Fruit fly (Drosophila melanogaster) whole organism, embryonic: Measurements from ENCODE around the gene CG10943.

Experiments
- Ada2b ChIP-seq: fragments of 200-800 bp; sonication (Bioruptor generic); IDR thresholded peaks from 2 replicates; pipeline ENCODE4 v1.3.6; 2022; ENCODE audit warnings: missing biosample characterization, missing genetic modification characterization
- Bdp1 ChIP-seq: fragments of 200-800 bp; sonication (Bioruptor generic); optimal IDR thresholded peaks from 3 replicates; lab custom pipeline; 2016; ENCODE audit warnings: missing biosample characterization, missing genetic modification characterization
- CG11085 ChIP-seq: fragments of 200-800 bp; sonication (Bioruptor generic); IDR thresholded peaks from 2 replicates; pipeline ENCODE4 v1.3.6; 2022; ENCODE audit warnings: missing biosample characterization, missing genetic modification characterization
- CG11398 ChIP-seq: fragments of 200-800 bp; sonication (Bioruptor generic); optimal IDR thresholded peaks from 2 replicates; lab custom pipeline; 2016; ENCODE audit warnings: missing biosample characterization, missing genetic modification characterization
- CG11504 ChIP-seq: fragments of 200-800 bp; sonication (Bioruptor generic); optimal IDR thresholded peaks from 3 replicates; lab custom pipeline; 2019; ENCODE audit warnings: missing biosample characterization, mild to moderate bottlenecking, missing genetic modification characterization, moderate library complexity
- CG1233 ChIP-seq: fragments of 200-800 bp; sonication (Bioruptor generic); optimal IDR thresholded peaks from 4 replicates; lab custom pipeline; 2018; ENCODE audit warnings: missing biosample characterization, mild to moderate bottlenecking, missing genetic modification characterization
- CG16779 ChIP-seq: fragments of 200-800 bp; sonication (Bioruptor generic); IDR thresholded peaks from 2 replicates; pipeline ENCODE4 v1.3.6; 2022; ENCODE audit warnings: missing biosample characterization, missing genetic modification characterization
- CG16813 ChIP-seq: fragments of 200-800 bp; sonication (Bioruptor generic); IDR thresholded peaks from 3 replicates; pipeline ENCODE4 v1.3.6; 2022; ENCODE audit warnings: missing biosample characterization, missing genetic modification characterization; ENCODE audit not compliant: partially characterized antibody
- CG17568 ChIP-seq: fragments of 200-800 bp; sonication (Bioruptor generic); optimal IDR thresholded peaks from 2 replicates; lab custom pipeline; 2018; ENCODE audit warnings: missing biosample characterization, mild to moderate bottlenecking, missing genetic modification characterization, moderate library complexity
- CG17912 ChIP-seq: fragments of 200-800 bp; sonication (Bioruptor generic); optimal IDR thresholded peaks from 2 replicates; lab custom pipeline; 2018; ENCODE audit warnings: missing biosample characterization, mild to moderate bottlenecking, missing genetic modification characterization
- CG2116 ChIP-seq: fragments of 200-800 bp; sonication (Bioruptor generic); optimal IDR thresholded peaks from 3 replicates; lab custom pipeline; 2018; ENCODE audit warnings: missing biosample characterization, mild to moderate bottlenecking, missing genetic modification characterization
- CG2875 ChIP-seq: fragments of 200-800 bp; sonication (Bioruptor generic); optimal IDR thresholded peaks from 2 replicates; lab custom pipeline; 2017; ENCODE audit warnings: missing biosample characterization, mild to moderate bottlenecking, missing genetic modification characterization, missing genetic modification reagents
- CG30403 ChIP-seq: fragments of 200-800 bp; sonication (Bioruptor generic); optimal IDR thresholded peaks from 3 replicates; lab custom pipeline; 2016; ENCODE audit warnings: missing biosample characterization, missing genetic modification characterization
- CG3407 ChIP-seq: fragments of 200-800 bp; sonication (Bioruptor generic); optimal IDR thresholded peaks from 2 replicates; lab custom pipeline; 2018; ENCODE audit warnings: missing biosample characterization, mild to moderate bottlenecking, missing genetic modification characterization
- CG4404 ChIP-seq: fragments of 200-800 bp; sonication (Bioruptor generic); IDR thresholded peaks from 2 replicates; pipeline ENCODE4 v1.3.6; 2022; ENCODE audit warnings: missing biosample characterization, missing genetic modification characterization
- CG7271 ChIP-seq: fragments of 200-800 bp; sonication (Bioruptor generic); optimal IDR thresholded peaks from 2 replicates; lab custom pipeline; 2018; ENCODE audit warnings: missing biosample characterization, mild to moderate bottlenecking, missing genetic modification characterization, moderate library complexity
- CTCF ChIP-seq: fragments of 200-800 bp; sonication (Bioruptor generic); optimal IDR thresholded peaks from 2 replicates; lab custom pipeline; 2017; ENCODE audit warnings: missing biosample characterization, mild to moderate bottlenecking, missing genetic modification characterization, moderate library complexity
- Elba2 ChIP-seq: fragments of 200-800 bp; sonication (Bioruptor generic); optimal IDR thresholded peaks from 3 replicates; lab custom pipeline; 2016; ENCODE audit warnings: missing biosample characterization, missing genetic modification characterization
- Lhr ChIP-seq: fragments of 200-800 bp; sonication (Bioruptor generic); optimal IDR thresholded peaks from 3 replicates; lab custom pipeline; 2017; ENCODE audit warnings: mild to moderate bottlenecking, missing biosample characterization, missing genetic modification reagents, missing genetic modification characterization
- MBD-R2 ChIP-seq: fragments of 200-800 bp; sonication (Bioruptor generic); IDR thresholded peaks from 2 replicates; pipeline ENCODE4 v1.3.6; 2022; ENCODE audit warnings: missing biosample characterization, missing genetic modification characterization
- NC2β ChIP-seq: fragments of 200-800 bp; sonication (Bioruptor generic); optimal IDR thresholded peaks from 2 replicates; lab custom pipeline; 2016; ENCODE audit warnings: missing biosample characterization, missing genetic modification characterization
- Opbp ChIP-seq: fragments of 200-800 bp; sonication (Bioruptor generic); IDR thresholded peaks from 3 replicates; pipeline ENCODE4 v1.3.6; 2022; ENCODE audit warnings: missing biosample characterization, missing genetic modification characterization; ENCODE audit not compliant: partially characterized antibody
- Poxn ChIP-seq: fragments of 200-800 bp; sonication (Bioruptor generic); IDR thresholded peaks from 2 replicates; pipeline ENCODE4 v1.3.6; 2022; ENCODE audit warnings: missing biosample characterization, missing genetic modification characterization
- Rfx ChIP-seq: fragments of 200-800 bp; sonication (Bioruptor generic); IDR thresholded peaks from 2 replicates; pipeline ENCODE4 v1.3.6; 2022; ENCODE audit warnings: missing biosample characterization, missing genetic modification characterization
- Scr ChIP-seq: fragments of 200-800 bp; sonication (Bioruptor generic); IDR thresholded peaks from 2 replicates; pipeline ENCODE4 v1.3.6; 2022; ENCODE audit warnings: missing biosample characterization, missing genetic modification characterization; ENCODE audit not compliant: partially characterized antibody
- Ssrp ChIP-seq: fragments of 200-800 bp; sonication (Bioruptor generic); optimal IDR thresholded peaks from 2 replicates; lab custom pipeline; 2018; ENCODE audit warnings: missing biosample characterization, mild to moderate bottlenecking, missing genetic modification characterization, moderate library complexity
- Taf1 ChIP-seq: fragments of 200-800 bp; sonication (Bioruptor generic); IDR thresholded peaks from 2 replicates; pipeline ENCODE4 v1.3.6; 2022; ENCODE audit warnings: missing biosample characterization, missing genetic modification characterization
- abd-A ChIP-seq: fragments of 200-800 bp; sonication (Bioruptor generic); optimal IDR thresholded peaks from 3 replicates; lab custom pipeline; 2019; ENCODE audit warnings: missing biosample characterization, mild to moderate bottlenecking, missing genetic modification characterization, moderate library complexity
- amos ChIP-seq: fragments of 200-800 bp; sonication (Bioruptor generic); IDR thresholded peaks from 2 replicates; pipeline ENCODE4 v1.3.6; 2022; ENCODE audit warnings: missing biosample characterization, missing genetic modification characterization; ENCODE audit not compliant: partially characterized antibody
- ato ChIP-seq: fragments of 200-800 bp; sonication (Bioruptor generic); IDR thresholded peaks from 2 replicates; pipeline ENCODE4 v1.3.6; 2022; ENCODE audit warnings: missing biosample characterization, missing genetic modification characterization; ENCODE audit not compliant: partially characterized antibody
- bigmax ChIP-seq: fragments of 200-800 bp; sonication (Bioruptor generic); optimal IDR thresholded peaks from 2 replicates; lab custom pipeline; 2018; ENCODE audit warnings: missing biosample characterization, mild to moderate bottlenecking, missing genetic modification characterization
- btn ChIP-seq: fragments of 200-800 bp; sonication (Bioruptor generic); optimal IDR thresholded peaks from 2 replicates; lab custom pipeline; 2016; ENCODE audit warnings: missing biosample characterization, missing genetic modification characterization
- cato ChIP-seq: fragments of 200-800 bp; sonication (Bioruptor generic); optimal IDR thresholded peaks from 2 replicates; lab custom pipeline; 2016; ENCODE audit warnings: missing biosample characterization, missing genetic modification characterization, borderline replicate concordance
- crp ChIP-seq, 2 experiments: fragments of 200-800 bp; sonication (Bioruptor generic); optimal IDR thresholded peaks; 2 replicates in 1 of 2; 3 replicates in 1 of 2; lab custom pipeline; 2017; ENCODE audit warnings: missing biosample characterization in 2 of 2, missing genetic modification characterization in 2 of 2, mild to moderate bottlenecking in 1 of 2, moderate library complexity in 1 of 2
- cwo ChIP-seq: fragments of 200-800 bp; sonication (Bioruptor generic); optimal IDR thresholded peaks from 3 replicates; lab custom pipeline; 2017; ENCODE audit warnings: missing biosample characterization, missing genetic modification characterization, mild to moderate bottlenecking, moderate library complexity, missing genetic modification reagents
- disco-r ChIP-seq: fragments of 200-800 bp; sonication (Bioruptor generic); optimal IDR thresholded peaks from 2 replicates; lab custom pipeline; 2016; ENCODE audit warnings: missing biosample characterization, missing genetic modification characterization
- emc ChIP-seq: fragments of 200-800 bp; sonication (Bioruptor generic); optimal IDR thresholded peaks from 2 replicates; lab custom pipeline; 2016; ENCODE audit warnings: missing biosample characterization, missing genetic modification characterization
- ems ChIP-seq: fragments of 200-800 bp; sonication (Bioruptor generic); optimal IDR thresholded peaks from 3 replicates; lab custom pipeline; 2016; ENCODE audit warnings: missing biosample characterization, missing genetic modification characterization
- esg ChIP-seq: fragments of 200-800 bp; sonication (Bioruptor generic); conservative IDR thresholded peaks from 2 replicates; pipeline ENCODE4 v1.3.6; 2022; ENCODE audit warnings: missing biosample characterization, missing genetic modification characterization
- fd64A ChIP-seq: fragments of 200-800 bp; sonication (Bioruptor generic); optimal IDR thresholded peaks from 3 replicates; lab custom pipeline; 2018; ENCODE audit warnings: missing biosample characterization, mild to moderate bottlenecking, missing genetic modification characterization
- fu2 ChIP-seq: fragments of 200-800 bp; sonication (Bioruptor generic); optimal IDR thresholded peaks from 2 replicates; lab custom pipeline; 2016; ENCODE audit warnings: missing biosample characterization, missing genetic modification characterization
- her ChIP-seq: fragments of 200-800 bp; sonication (Bioruptor generic); optimal IDR thresholded peaks from 2 replicates; lab custom pipeline; 2016; ENCODE audit warnings: missing biosample characterization, missing genetic modification characterization
- jigr1 ChIP-seq: fragments of 200-800 bp; sonication (Bioruptor generic); IDR thresholded peaks from 3 replicates; pipeline ENCODE4 v1.3.6; 2022; ENCODE audit warnings: missing biosample characterization, missing genetic modification characterization
- nerfin-1 ChIP-seq: fragments of 200-800 bp; sonication (Bioruptor generic); optimal IDR thresholded peaks from 3 replicates; lab custom pipeline; 2019; ENCODE audit warnings: missing biosample characterization, mild to moderate bottlenecking, missing genetic modification characterization, moderate library complexity
- sd ChIP-seq: fragments of 200-800 bp; sonication (Bioruptor generic); optimal IDR thresholded peaks from 3 replicates; lab custom pipeline; 2018; ENCODE audit warnings: missing biosample characterization, mild to moderate bottlenecking, missing genetic modification characterization, moderate library complexity
- sens ChIP-seq: fragments of 200-800 bp; sonication (Bioruptor generic); peaks from one replicate; lab custom pipeline; 2016; ENCODE audit warnings: missing biosample characterization, missing genetic modification characterization
- slbo ChIP-seq: fragments of 200-800 bp; sonication (Bioruptor generic); IDR thresholded peaks from 2 replicates; pipeline ENCODE4 v1.3.6; 2022; ENCODE audit warnings: missing biosample characterization, missing genetic modification characterization
- ssp ChIP-seq: fragments of 200-800 bp; sonication (Bioruptor generic); IDR thresholded peaks from 2 replicates; pipeline ENCODE4 v1.3.6; 2022; ENCODE audit warnings: missing biosample characterization, missing genetic modification characterization
- tap ChIP-seq: fragments of 200-800 bp; optimal IDR thresholded peaks from 3 replicates; lab custom pipeline; 2019; ENCODE audit warnings: missing biosample characterization, mild to moderate bottlenecking, missing genetic modification characterization, moderate library complexity
- tx ChIP-seq: fragments of 200-800 bp; sonication (Bioruptor generic); optimal IDR thresholded peaks from 2 replicates; lab custom pipeline; 2016; ENCODE audit warnings: missing biosample characterization, missing genetic modification characterization
- vfl ChIP-seq: fragments of 200-800 bp; sonication (Bioruptor generic); optimal IDR thresholded peaks from 2 replicates; lab custom pipeline; 2016; ENCODE audit warnings: missing biosample characterization, missing genetic modification characterization
- wor ChIP-seq: fragments of 200-800 bp; sonication (Bioruptor generic); IDR thresholded peaks from 2 replicates; pipeline ENCODE4 v1.3.6; 2022; ENCODE audit warnings: missing biosample characterization, missing genetic modification characterization

The CG10943 gene

dm6 chr3L:12815756-12816155, 47.0 kb downstream of the CG10943 start:
- no peak for TF ChIP-seq CG17568
- no peak for TF ChIP-seq CG1233 (GFP tag; lab: Kevin White, UChicago)
- TF ChIP-seq fd64A (GFP tag; lab: Kevin White, UChicago) = no peak
- TF ChIP-seq CG2116 (GFP tag; lab: Kevin White, UChicago) = no peak
- no peak for TF ChIP-seq CG17912 (GFP tag; lab: Kevin White, UChicago)
- peak; percentile 98 for TF ChIP-seq bigmax (GFP tag; lab: Kevin White, UChicago)
- TF ChIP-seq Opbp (GFP tag; lab: Robert Waterston, UW) = peak; percentile 48; the same call in 2 of the 3 replicates
- TF ChIP-seq ato (GFP tag; lab: Robert Waterston, UW) = peak; percentile 68
- no peak for TF ChIP-seq CG11398 (GFP tag; lab: Kevin White, UChicago)
- no peak for TF ChIP-seq Lhr (GFP tag; lab: Kevin White, UChicago)
- TF ChIP-seq ssp (GFP tag; lab: Robert Waterston, UW) = no peak
- TF ChIP-seq cato = no peak
- TF ChIP-seq CG16779 (GFP tag; lab: Robert Waterston, UW) = no peak
- TF ChIP-seq wor (GFP tag; lab: Robert Waterston, UW) = no peak
- no peak for TF ChIP-seq btn
- no peak for TF ChIP-seq tap (tag; lab: Kevin White, UChicago)
- no peak for TF ChIP-seq tx (GFP tag; lab: Kevin White, UChicago)
- no peak for TF ChIP-seq Poxn (GFP tag; lab: Robert Waterston, UW)
- TF ChIP-seq CG4404 (GFP tag; lab: Robert Waterston, UW) = no peak
- no peak for TF ChIP-seq vfl (GFP tag; lab: Kevin White, UChicago)
- TF ChIP-seq NC2β = no peak
- TF ChIP-seq Elba2 (GFP tag; lab: Kevin White, UChicago) = no peak
- TF ChIP-seq cwo (GFP tag; lab: Kevin White, UChicago) = no peak
- TF ChIP-seq Ada2b (GFP tag; lab: Robert Waterston, UW) = no peak
- no peak for TF ChIP-seq disco-r (GFP tag; lab: Kevin White, UChicago)
- TF ChIP-seq ems (GFP tag; lab: Kevin White, UChicago) = no peak
- TF ChIP-seq Ssrp = no peak
- no peak for TF ChIP-seq CG3407 (GFP tag; lab: Kevin White, UChicago)
- no peak for TF ChIP-seq sens
- TF ChIP-seq sd (tag; lab: Kevin White, UChicago) = no peak
- TF ChIP-seq crp (GFP tag; optimal IDR thresholded peaks at IDR 0.05; lab: Kevin White, UChicago) = no peak
- no peak for TF ChIP-seq emc
- no peak for TF ChIP-seq CTCF (GFP tag; lab: Kevin White, UChicago)
- no peak for TF ChIP-seq CG30403
- TF ChIP-seq nerfin-1 = no peak
- no peak for TF ChIP-seq her (GFP tag; lab: Kevin White, UChicago)
- TF ChIP-seq esg (GFP tag; lab: Robert Waterston, UW) = no peak
- TF ChIP-seq Scr (GFP tag; lab: Robert Waterston, UW) = peak; percentile 38
- no peak for TF ChIP-seq CG11085 (GFP tag; lab: Robert Waterston, UW)
- TF ChIP-seq CG11504 (tag; lab: Kevin White, UChicago) = no peak
- TF ChIP-seq abd-A (tag; lab: Kevin White, UChicago) = no peak
- no peak for TF ChIP-seq Taf1 (GFP tag; lab: Robert Waterston, UW)
- TF ChIP-seq CG2875 (GFP tag; lab: Kevin White, UChicago) = no peak
- TF ChIP-seq amos (GFP tag; lab: Robert Waterston, UW) = peak; percentile 62
- no peak for TF ChIP-seq CG7271 (tag; lab: Kevin White, UChicago)
- TF ChIP-seq jigr1 (GFP tag; lab: Robert Waterston, UW) = no peak
- TF ChIP-seq fu2 (GFP tag; lab: Kevin White, UChicago) = no peak
- peak; percentile 99 for TF ChIP-seq Bdp1 (GFP tag; lab: Kevin White, UChicago)
- no peak for TF ChIP-seq MBD-R2 (GFP tag; lab: Robert Waterston, UW)
- TF ChIP-seq CG16813 (GFP tag; lab: Robert Waterston, UW) = peak; percentile 49; the same call in 2 of the 3 replicates
- TF ChIP-seq Rfx (GFP tag; lab: Robert Waterston, UW) = no peak
- no peak for TF ChIP-seq slbo
